Worm (Caenorhabditis elegans): ENCODE measurements around the gene F42A8.1.

Gene F42A8.1

ce11 chrII:9319058-9319915, 27.1 kb downstream of the F42A8.1 start, which contains the start of the genes csa-1 and wdfy-2:
Gene csa-1 (minus strand): TSS chrII:9319726.
Gene wdfy-2 (plus strand): TSS chrII:9319865.
- no peak for TF ChIP-seq nhr-6 (tag; optimal IDR thresholded peaks at IDR 0.05)
- no peak for TF ChIP-seq Y55F3AM.14 (GFP tag; optimal IDR thresholded peaks at IDR 0.05)
- TF ChIP-seq ztf-1 (GFP tag; conservative IDR thresholded peaks at IDR 0.05) = no peak
- TF ChIP-seq mdl-1 (tag; optimal IDR thresholded peaks at IDR 0.05) = no peak
- TF ChIP-seq gmeb-1 (tag; optimal IDR thresholded peaks at IDR 0.05) = peak; percentile 27
- no peak for TF ChIP-seq blmp-1 (tag; optimal IDR thresholded peaks at IDR 0.05; ENCODE audit: insufficient read depth)
- peak; percentile 20 for TF ChIP-seq unc-55 (GFP tag; optimal IDR thresholded peaks at IDR 0.05)
- TF ChIP-seq mab-5 (tag; optimal IDR thresholded peaks at IDR 0.05) = no peak
- TF ChIP-seq elt-1 (tag; optimal IDR thresholded peaks at IDR 0.05) = no peak
- no peak for TF ChIP-seq ztf-4 (tag; optimal IDR thresholded peaks at IDR 0.05)
- no peak for TF ChIP-seq nhr-77 (tag; optimal IDR thresholded peaks at IDR 0.05)
- TF ChIP-seq fos-1 (tag; optimal IDR thresholded peaks at IDR 0.05) = peak; percentile 47
- no peak for TF ChIP-seq nhr-23 (tag; optimal IDR thresholded peaks at IDR 0.05)
- TF ChIP-seq snpc-4 (tag; optimal IDR thresholded peaks at IDR 0.05) = no peak
- TF ChIP-seq aly-2 (tag; optimal IDR thresholded peaks at IDR 0.05) = no peak
- no peak for TF ChIP-seq R02D3.7 (tag; optimal IDR thresholded peaks at IDR 0.05)
- TF ChIP-seq nhr-10 (tag; optimal IDR thresholded peaks at IDR 0.05) = no peak
- TF ChIP-seq lsy-2 (tag; optimal IDR thresholded peaks at IDR 0.05) = no peak
- TF ChIP-seq ceh-82 (tag; optimal IDR thresholded peaks at IDR 0.05) = no peak
- no peak for TF ChIP-seq unc-39 (tag; optimal IDR thresholded peaks at IDR 0.05)
- no peak for TF ChIP-seq zag-1 (tag; optimal IDR thresholded peaks at IDR 0.05)
- TF ChIP-seq nhr-129 (tag; optimal IDR thresholded peaks at IDR 0.05) = no peak
- TF ChIP-seq dmd-4 (tag; optimal IDR thresholded peaks at IDR 0.05) = no peak
- TF ChIP-seq ZK546.5 (tag; optimal IDR thresholded peaks at IDR 0.05) = no peak
- no peak for TF ChIP-seq elt-3 (tag; optimal IDR thresholded peaks at IDR 0.05)
- no peak for TF ChIP-seq ama-1 (optimal IDR thresholded peaks at IDR 0.05)
- no peak for TF ChIP-seq nhr-237 (tag; optimal IDR thresholded peaks at IDR 0.05)
- TF ChIP-seq lin-13 (GFP tag; optimal IDR thresholded peaks at IDR 0.05) = no peak
- no peak for TF ChIP-seq sma-3 (GFP tag; optimal IDR thresholded peaks at IDR 0.05)
- TF ChIP-seq nhr-12 (tag; optimal IDR thresholded peaks at IDR 0.05) = no peak
- TF ChIP-seq peb-1 (tag; optimal IDR thresholded peaks at IDR 0.05) = no peak
- TF ChIP-seq C34F6.9 (tag; optimal IDR thresholded peaks at IDR 0.05) = peak; percentile 41

ce11 chrII:9316801-9317200, 29.6 kb downstream of the F42A8.1 start:
- TF ChIP-seq elt-3 (tag; optimal IDR thresholded peaks at IDR 0.05) (no peak), nhr-129 (tag; optimal IDR thresholded peaks at IDR 0.05) (peak; percentile 2)

DNA sequence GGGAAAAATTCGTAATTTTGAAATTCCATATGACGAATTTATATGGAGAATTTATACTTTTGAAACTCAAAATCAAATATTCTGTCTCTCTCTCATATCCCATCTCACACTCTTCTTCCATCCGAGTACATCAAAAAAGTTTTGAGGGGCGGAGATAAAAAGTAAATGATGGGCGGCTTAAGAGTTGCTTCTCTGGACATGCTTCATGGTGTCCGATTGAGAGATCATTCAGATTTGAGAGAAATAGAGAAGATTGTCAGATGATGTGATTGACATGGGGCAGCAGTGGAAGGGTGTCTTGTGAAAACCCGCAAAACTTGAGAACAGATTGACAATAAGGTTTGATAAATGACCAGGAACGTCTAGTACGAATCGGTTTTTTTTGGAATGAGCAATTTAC, 30.7 kb downstream of the F42A8.1 start:
- no peak for TF ChIP-seq ztf-11 (tag; optimal IDR thresholded peaks at IDR 0.05)
- no peak for TF ChIP-seq nhr-25 (tag; optimal IDR thresholded peaks at IDR 0.05)
- TF ChIP-seq C34F6.9 (tag; optimal IDR thresholded peaks at IDR 0.05) = peak; percentile 37
- TF ChIP-seq lsy-2 (tag; optimal IDR thresholded peaks at IDR 0.05) = no peak
- TF ChIP-seq F13H6.1 (tag; optimal IDR thresholded peaks at IDR 0.05) = no peak
- no peak for TF ChIP-seq lin-11 (tag; optimal IDR thresholded peaks at IDR 0.05)
- TF ChIP-seq mbf-1 (tag; optimal IDR thresholded peaks at IDR 0.05) = no peak
- no peak for TF ChIP-seq ZK546.5 (tag; optimal IDR thresholded peaks at IDR 0.05)
- TF ChIP-seq lin-13 (GFP tag; optimal IDR thresholded peaks at IDR 0.05) = no peak
- TF ChIP-seq nhr-129 (tag; optimal IDR thresholded peaks at IDR 0.05) = peak; percentile 33

- TF ChIP-seq lin-39 (tag; optimal IDR thresholded peaks at IDR 0.05) (no peak), F13H6.1 (tag; optimal IDR thresholded peaks at IDR 0.05) (peak; percentile 46), ZK546.5 (tag; optimal IDR thresholded peaks at IDR 0.05) (no peak), aly-2 (tag; optimal IDR thresholded peaks at IDR 0.05) (no peak), ceh-82 (tag; optimal IDR thresholded peaks at IDR 0.05) (no peak), nhr-129 (tag; optimal IDR thresholded peaks at IDR 0.05) (peak; percentile 6), elt-1 (tag; optimal IDR thresholded peaks at IDR 0.05) (no peak), gmeb-1 (tag; optimal IDR thresholded peaks at IDR 0.05) (no peak), mab-5 (tag; optimal IDR thresholded peaks at IDR 0.05) (no peak), ztf-11 (tag; optimal IDR thresholded peaks at IDR 0.05) (no peak)
Measured at ce11 chrII:9314733-9315132, 31.7 kb downstream of the F42A8.1 start.

Measured in whole organism, L2 larva.